Worm (Caenorhabditis elegans): Measurements from ENCODE around the gene nhr-50.

ce11 chrV:16041412-16041811 lies 41.0 kb upstream of the nhr-50 start:
- TF ChIP-seq tbx-37 (GFP tag; conservative IDR thresholded peaks at IDR 0.05) (no peak), sea-1 (GFP tag; conservative IDR thresholded peaks at IDR 0.05) (no peak), ama-1 (optimal IDR thresholded peaks at IDR 0.05) (no peak), scrt-1 (GFP tag; IDR thresholded peaks at IDR 0.05) (no peak), tbx-11 (GFP tag; IDR thresholded peaks at IDR 0.05) (no peak), tra-4 (tag; optimal IDR thresholded peaks at IDR 0.05) (no peak), ceh-13 (GFP tag; optimal IDR thresholded peaks at IDR 0.05) (no peak)

Measured in whole organism, early embryonic.